Worm (Caenorhabditis elegans) whole organism, L3 larva: ENCODE results near the gene pqn-65.

Experiments
- aly-2 ChIP-seq: fragments of 150-350 bp; optimal IDR thresholded peaks from 2 replicates; lab custom pipeline; 2014; ENCODE audit warnings: missing biosample characterization, missing genetic modification characterization
- ceh-16 ChIP-seq: sonication (generic microtip); optimal IDR thresholded peaks from 2 replicates; lab custom pipeline; 2017; ENCODE audit warnings: missing biosample characterization, missing genetic modification characterization
- ceh-28 ChIP-seq: fragments of 150-350 bp; optimal IDR thresholded peaks from 2 replicates; lab custom pipeline; 2014; ENCODE audit warnings: missing biosample characterization, missing genetic modification reagents, missing genetic modification characterization
- ceh-82 ChIP-seq: fragments of 150-350 bp; optimal IDR thresholded peaks from 2 replicates; lab custom pipeline; 2014; ENCODE audit warnings: missing biosample characterization, missing genetic modification characterization
- ceh-9 ChIP-seq: sonication (generic microtip); optimal IDR thresholded peaks from 2 replicates; lab custom pipeline; 2018; ENCODE audit warnings: missing biosample characterization, missing genetic modification characterization
- egl-5 ChIP-seq: fragments of 150-350 bp; optimal IDR thresholded peaks from 2 replicates; lab custom pipeline; 2017; ENCODE audit warnings: missing biosample characterization, missing genetic modification reagents, missing genetic modification characterization, inconsistent platforms
- elt-2 ChIP-seq: sonication (generic microtip); optimal IDR thresholded peaks from 2 replicates; lab custom pipeline; 2016; ENCODE audit warnings: missing genetic modification reagents, mild to moderate bottlenecking, missing genetic modification characterization, missing compliant biosample characterization
- elt-3 ChIP-seq, 3 experiments: fragments of 150-350 bp in 1 of 3; sonication (generic microtip) in 2 of 3; optimal IDR thresholded peaks; 2 replicates in 2 of 3; 4 replicates in 1 of 3; lab custom pipeline; 2014 to 2017; ENCODE audit warnings: missing biosample characterization in 3 of 3, missing genetic modification characterization in 3 of 3
- fkh-10 ChIP-seq: sonication (generic microtip); optimal IDR thresholded peaks from 2 replicates; lab custom pipeline; 2017; ENCODE audit warnings: missing biosample characterization, missing genetic modification reagents, missing genetic modification characterization
- hmg-11 ChIP-seq: sonication (generic microtip); optimal IDR thresholded peaks from 2 replicates; lab custom pipeline; 2016; ENCODE audit warnings: missing genetic modification characterization, missing compliant biosample characterization
- jun-1 ChIP-seq: fragments of 150-350 bp; optimal IDR thresholded peaks from 2 replicates; lab custom pipeline; 2014; ENCODE audit warnings: missing biosample characterization, missing genetic modification reagents, missing genetic modification characterization
- lin-39 ChIP-seq: fragments of 150-350 bp; optimal IDR thresholded peaks from 2 replicates; lab custom pipeline; 2018; ENCODE audit warnings: missing biosample characterization, missing genetic modification reagents, missing genetic modification characterization
- mdl-1 ChIP-seq: fragments of 150-350 bp; optimal IDR thresholded peaks from 2 replicates; lab custom pipeline; 2014; ENCODE audit warnings: missing biosample characterization, missing genetic modification characterization
- mml-1 ChIP-seq: fragments of 150-350 bp; sonication (generic microtip); optimal IDR thresholded peaks from 3 replicates; lab custom pipeline; 2014; ENCODE audit warnings: missing biosample characterization, missing genetic modification characterization
- nfya-1 ChIP-seq: sonication (generic microtip); optimal IDR thresholded peaks from 2 replicates; lab custom pipeline; 2017; ENCODE audit warnings: missing genetic modification characterization, mild to moderate bottlenecking, missing compliant biosample characterization, antibody characterized with exemption, moderate library complexity; ENCODE audit not compliant: insufficient read depth
- nhr-23 ChIP-seq: fragments of 150-350 bp; optimal IDR thresholded peaks from 2 replicates; lab custom pipeline; 2014; ENCODE audit warnings: missing biosample characterization, missing genetic modification reagents, missing genetic modification characterization
- nhr-25 ChIP-seq: sonication (generic microtip); optimal IDR thresholded peaks from 2 replicates; lab custom pipeline; 2017; ENCODE audit warnings: missing biosample characterization, missing genetic modification characterization
- nhr-76 ChIP-seq: fragments of 150-350 bp; sonication (generic microtip); optimal IDR thresholded peaks from 5 replicates; lab custom pipeline; 2014; ENCODE audit warnings: missing biosample characterization, missing genetic modification characterization
- nhr-77 ChIP-seq: fragments of 150-350 bp; optimal IDR thresholded peaks from 2 replicates; lab custom pipeline; 2014; ENCODE audit warnings: missing biosample characterization, missing genetic modification characterization
- pha-4 ChIP-seq: fragments of 150-350 bp; optimal IDR thresholded peaks from 2 replicates; lab custom pipeline; 2014; ENCODE audit warnings: missing biosample characterization, missing genetic modification reagents, missing genetic modification characterization
- pqm-1 ChIP-seq: fragments of 150-350 bp; optimal IDR thresholded peaks from 2 replicates; lab custom pipeline; 2017; ENCODE audit warnings: missing biosample characterization, missing genetic modification characterization, inconsistent platforms
- snpc-4 ChIP-seq: fragments of 150-350 bp; optimal IDR thresholded peaks from 2 replicates; lab custom pipeline; 2014; ENCODE audit warnings: missing biosample characterization, missing genetic modification characterization
- tbx-2 ChIP-seq: sonication (generic microtip); optimal IDR thresholded peaks from 2 replicates; lab custom pipeline; 2016; ENCODE audit warnings: mild to moderate bottlenecking, missing genetic modification characterization, missing compliant biosample characterization
- unc-39 ChIP-seq: sonication (generic microtip); optimal IDR thresholded peaks from 4 replicates; lab custom pipeline; 2017; ENCODE audit warnings: missing biosample characterization, missing genetic modification characterization
- unc-62 ChIP-seq: fragments of 150-350 bp; sonication (generic microtip); optimal IDR thresholded peaks from 4 replicates; lab custom pipeline; 2014; ENCODE audit warnings: missing biosample characterization, missing genetic modification reagents, missing genetic modification characterization
- ztf-11 ChIP-seq: fragments of 150-350 bp; optimal IDR thresholded peaks from 2 replicates; lab custom pipeline; 2014; ENCODE audit warnings: missing biosample characterization, missing genetic modification characterization
- ztf-4 ChIP-seq: fragments of 150-350 bp; optimal IDR thresholded peaks from 2 replicates; lab custom pipeline; 2014; ENCODE audit warnings: missing biosample characterization, missing genetic modification characterization

Gene pqn-65

ce11 chrX:4564717-4565316 is 54.6 kb downstream of the pqn-65 start, which contains the start of gene amt-4:
Gene amt-4, plus strand, starts transcription at chrX:4565302.
- TF ChIP-seq elt-2 (tag; lab: Kevin White, UChicago), result peak; percentile 98
- TF ChIP-seq pha-4 (tag; lab: Kevin White, UChicago), result peak; percentile 62
- peak; percentile 78 for TF ChIP-seq jun-1 (tag; lab: Kevin White, UChicago)
- peak; percentile 94 for TF ChIP-seq pqm-1 (tag; lab: Kevin White, UChicago)
- TF ChIP-seq mdl-1 (tag; lab: Kevin White, UChicago), result peak; percentile 15
- TF ChIP-seq snpc-4 (tag; lab: Kevin White, UChicago), result no peak
- no peak for TF ChIP-seq fkh-10 (GFP tag; lab: Kevin White, UChicago)

ce11 chrX:4562288-4562687 is 57.1 kb downstream of the pqn-65 start:
- TF ChIP-seq elt-3 (tag; optimal IDR thresholded peaks at IDR 0.05; lab: Kevin White, UChicago) (no peak), ztf-4 (tag; lab: Kevin White, UChicago) (no peak), nhr-76 (tag; lab: Kevin White, UChicago) (no peak)

ce11 chrX:4561863-4562262 is 57.6 kb downstream of the pqn-65 start, which contains the start of gene C05E11.6:
Gene C05E11.6, plus strand, starts transcription at chrX:4562163.
- TF ChIP-seq ceh-9 (tag; lab: Kevin White, UChicago) (no peak), lin-39 (tag; lab: Kevin White, UChicago) (no peak), nhr-77 (tag; lab: Kevin White, UChicago) (no peak), nhr-25 (no peak), hmg-11 (tag; lab: Kevin White, UChicago) (no peak), ceh-16 (no peak), pqm-1 (tag; lab: Kevin White, UChicago) (no peak), ztf-11 (tag; lab: Kevin White, UChicago) (no peak), ceh-82 (no peak), ceh-28 (tag; lab: Kevin White, UChicago) (no peak), egl-5 (tag; lab: Kevin White, UChicago) (no peak), nfya-1 (tag; lab: Kevin White, UChicago) (no peak), unc-62 (GFP tag; lab: Kevin White, UChicago) (no peak), nhr-23 (tag; lab: Kevin White, UChicago) (no peak), fkh-10 (GFP tag; lab: Kevin White, UChicago) (no peak), tbx-2 (tag; lab: Kevin White, UChicago) (no peak), mml-1 (tag; lab: Kevin White, UChicago) (no peak), aly-2 (tag; lab: Kevin White, UChicago) (no peak), unc-39 (tag; lab: Kevin White, UChicago) (no peak)
- TF ChIP-seq, all 47 proteins: peak for 0
